Fruit fly (Drosophila melanogaster) whole organism, prepupa: ENCODE data around the gene Vps29.

ENCODE experiments used
- Blimp-1 ChIP-seq: fragments of 200-800 bp; sonication (Bioruptor generic); optimal IDR thresholded peaks from 3 replicates; lab custom pipeline; 2017; ENCODE audit warnings: missing biosample characterization, missing genetic modification characterization, mild to moderate bottlenecking, moderate library complexity, missing genetic modification reagents
- CG10631 ChIP-seq: fragments of 200-800 bp; sonication (Bioruptor generic); optimal IDR thresholded peaks from 2 replicates; lab custom pipeline; 2016; ENCODE audit warnings: missing biosample characterization, missing genetic modification characterization
- CG11294 ChIP-seq: fragments of 200-800 bp; sonication (Bioruptor generic); IDR thresholded peaks from 2 replicates; pipeline ENCODE4 v1.3.6; 2022; ENCODE audit warnings: missing biosample characterization, missing genetic modification characterization
- CG15336 ChIP-seq: fragments of 200-800 bp; sonication (Bioruptor generic); IDR thresholded peaks from 2 replicates; pipeline ENCODE4 v1.3.6; 2022; ENCODE audit warnings: missing biosample characterization, missing genetic modification characterization
- CG16779 ChIP-seq: fragments of 200-800 bp; sonication (Bioruptor generic); optimal IDR thresholded peaks from 3 replicates; lab custom pipeline; 2017; ENCODE audit warnings: missing biosample characterization, mild to moderate bottlenecking, missing genetic modification characterization
- CG3032 ChIP-seq: fragments of 200-800 bp; optimal IDR thresholded peaks from 2 replicates; lab custom pipeline; 2019; ENCODE audit warnings: missing biosample characterization, mild to moderate bottlenecking, missing genetic modification characterization, moderate library complexity
- CG32006 ChIP-seq: fragments of 200-800 bp; sonication (Bioruptor generic); optimal IDR thresholded peaks from 3 replicates; lab custom pipeline; 2017; ENCODE audit warnings: missing biosample characterization, mild to moderate bottlenecking, missing genetic modification characterization
- CG3919 ChIP-seq: fragments of 200-800 bp; sonication (Bioruptor generic); optimal IDR thresholded peaks from 3 replicates; lab custom pipeline; 2016; ENCODE audit warnings: missing biosample characterization, missing genetic modification characterization
- CG6163 ChIP-seq: fragments of 200-800 bp; sonication (Bioruptor generic); IDR thresholded peaks from 3 replicates; pipeline ENCODE4 v1.3.6; 2022; ENCODE audit warnings: missing biosample characterization, missing genetic modification characterization
- CG6276 ChIP-seq: fragments of 200-800 bp; sonication (Bioruptor generic); optimal IDR thresholded peaks from 2 replicates; lab custom pipeline; 2017; ENCODE audit warnings: missing biosample characterization, mild to moderate bottlenecking, missing genetic modification characterization
- CG6808 ChIP-seq: fragments of 200-800 bp; sonication (Bioruptor generic); optimal IDR thresholded peaks from 3 replicates; lab custom pipeline; 2017; ENCODE audit warnings: missing biosample characterization, missing genetic modification characterization, mild to moderate bottlenecking, moderate library complexity, missing genetic modification reagents
- CG6854 ChIP-seq: fragments of 200-800 bp; sonication (Bioruptor generic); optimal IDR thresholded peaks from 2 replicates; lab custom pipeline; 2017; ENCODE audit warnings: missing biosample characterization, mild to moderate bottlenecking, missing genetic modification characterization
- CG8119 ChIP-seq: fragments of 200-800 bp; sonication (Bioruptor generic); IDR thresholded peaks from 3 replicates; pipeline ENCODE4 v1.3.6; 2022; ENCODE audit warnings: missing biosample characterization, missing genetic modification characterization
- CG8632 ChIP-seq: fragments of 200-800 bp; sonication (Bioruptor generic); optimal IDR thresholded peaks from 3 replicates; lab custom pipeline; 2016; ENCODE audit warnings: missing biosample characterization, missing genetic modification characterization
- CG9139 ChIP-seq: fragments of 200-800 bp; sonication (Bioruptor generic); optimal IDR thresholded peaks from 3 replicates; lab custom pipeline; 2017; ENCODE audit warnings: missing biosample characterization, mild to moderate bottlenecking, missing genetic modification characterization
- Eip75B ChIP-seq: fragments of 200-800 bp; sonication (Bioruptor generic); optimal IDR thresholded peaks from 3 replicates; lab custom pipeline; 2016; ENCODE audit warnings: missing biosample characterization, missing genetic modification characterization
- Eip78C ChIP-seq: fragments of 200-800 bp; sonication (Bioruptor generic); peaks from one replicate; lab custom pipeline; 2016; ENCODE audit warnings: missing biosample characterization, missing genetic modification characterization
- Eip93F ChIP-seq: fragments of 200-800 bp; sonication (Bioruptor generic); optimal IDR thresholded peaks from 2 replicates; lab custom pipeline; 2016; ENCODE audit warnings: missing biosample characterization, mild to moderate bottlenecking, missing genetic modification characterization
- Ets21C ChIP-seq: fragments of 200-800 bp; sonication (Bioruptor generic); optimal IDR thresholded peaks from 3 replicates; lab custom pipeline; 2016; ENCODE audit warnings: missing biosample characterization, missing genetic modification characterization
- Ets96B ChIP-seq: fragments of 200-800 bp; optimal IDR thresholded peaks from 2 replicates; lab custom pipeline; 2019; ENCODE audit warnings: missing biosample characterization, mild to moderate bottlenecking, missing genetic modification characterization, moderate library complexity
- Hr38 ChIP-seq: sonication (Bioruptor generic); optimal IDR thresholded peaks from 2 replicates; lab custom pipeline; 2016; ENCODE audit warnings: missing biosample characterization, missing genetic modification characterization
- Hr39 ChIP-seq: fragments of 200-800 bp; sonication (Bioruptor generic); optimal IDR thresholded peaks from 2 replicates; lab custom pipeline; 2016; ENCODE audit warnings: missing biosample characterization, missing genetic modification characterization
- Hr4 ChIP-seq: fragments of 200-800 bp; sonication (Bioruptor generic); optimal IDR thresholded peaks from 3 replicates; lab custom pipeline; 2016; ENCODE audit warnings: missing biosample characterization, missing genetic modification characterization
- Lpt ChIP-seq: fragments of 200-800 bp; sonication (Bioruptor generic); optimal IDR thresholded peaks from 3 replicates; lab custom pipeline; 2016; ENCODE audit warnings: missing biosample characterization, missing genetic modification characterization
- Met ChIP-seq: fragments of 200-800 bp; sonication (Bioruptor generic); optimal IDR thresholded peaks from 3 replicates; lab custom pipeline; 2016; ENCODE audit warnings: missing biosample characterization, missing genetic modification characterization
- OdsH ChIP-seq: fragments of 200-800 bp; sonication (Bioruptor generic); optimal IDR thresholded peaks from 3 replicates; lab custom pipeline; 2016; ENCODE audit warnings: missing biosample characterization, missing genetic modification characterization
- Sox102F ChIP-seq: fragments of 200-800 bp; sonication (Bioruptor generic); optimal IDR thresholded peaks from 2 replicates; lab custom pipeline; 2016; ENCODE audit warnings: missing biosample characterization, mild to moderate bottlenecking, missing genetic modification characterization
- achi ChIP-seq: fragments of 200-800 bp; sonication (Bioruptor generic); optimal IDR thresholded peaks from 3 replicates; lab custom pipeline; 2016; ENCODE audit warnings: missing biosample characterization, missing genetic modification characterization
- acj6 ChIP-seq: fragments of 200-800 bp; sonication (Bioruptor generic); optimal IDR thresholded peaks from 3 replicates; lab custom pipeline; 2016; ENCODE audit warnings: missing biosample characterization, missing genetic modification characterization
- dac ChIP-seq: fragments of 200-800 bp; sonication (Bioruptor generic); optimal IDR thresholded peaks from 2 replicates; lab custom pipeline; 2017; ENCODE audit warnings: missing biosample characterization, mild to moderate bottlenecking, missing genetic modification characterization
- dsx ChIP-seq: fragments of 200-800 bp; optimal IDR thresholded peaks from 3 replicates; lab custom pipeline; 2019; ENCODE audit warnings: missing biosample characterization, mild to moderate bottlenecking, missing genetic modification characterization, moderate library complexity; ENCODE audit not compliant: poor library complexity, severe bottlenecking
- eg ChIP-seq: fragments of 200-800 bp; sonication (Bioruptor generic); IDR thresholded peaks from 3 replicates; pipeline ENCODE4 v1.3.6; 2022; ENCODE audit warnings: missing biosample characterization, missing genetic modification characterization
- esn ChIP-seq: fragments of 200-800 bp; sonication (Bioruptor generic); optimal IDR thresholded peaks from 2 replicates; lab custom pipeline; 2016; ENCODE audit warnings: missing biosample characterization, mild to moderate bottlenecking, missing genetic modification characterization, moderate library complexity
- fd85E ChIP-seq: fragments of 200-800 bp; sonication (Bioruptor generic); optimal IDR thresholded peaks from 3 replicates; lab custom pipeline; 2016; ENCODE audit warnings: missing biosample characterization, missing genetic modification characterization
- net ChIP-seq: fragments of 200-800 bp; sonication (Bioruptor generic); optimal IDR thresholded peaks from 3 replicates; lab custom pipeline; 2016; ENCODE audit warnings: missing biosample characterization, missing genetic modification characterization
- ss ChIP-seq, 2 experiments: fragments of 200-800 bp; sonication (Bioruptor generic); optimal IDR thresholded peaks; 2 replicates in 1 of 2; 3 replicates in 1 of 2; lab custom pipeline; 2017 to 2018; ENCODE audit warnings: mild to moderate bottlenecking in 2 of 2, missing biosample characterization in 2 of 2, missing genetic modification characterization in 2 of 2, moderate library complexity in 1 of 2
- svp ChIP-seq: fragments of 200-800 bp; sonication (Bioruptor generic); peaks from one replicate; lab custom pipeline; 2016; ENCODE audit warnings: missing biosample characterization, missing genetic modification characterization
- vri ChIP-seq: fragments of 200-800 bp; sonication (Bioruptor generic); optimal IDR thresholded peaks from 3 replicates; lab custom pipeline; 2016; ENCODE audit warnings: missing biosample characterization, mild to moderate bottlenecking, missing genetic modification characterization

Vps29 gene

DNA sequence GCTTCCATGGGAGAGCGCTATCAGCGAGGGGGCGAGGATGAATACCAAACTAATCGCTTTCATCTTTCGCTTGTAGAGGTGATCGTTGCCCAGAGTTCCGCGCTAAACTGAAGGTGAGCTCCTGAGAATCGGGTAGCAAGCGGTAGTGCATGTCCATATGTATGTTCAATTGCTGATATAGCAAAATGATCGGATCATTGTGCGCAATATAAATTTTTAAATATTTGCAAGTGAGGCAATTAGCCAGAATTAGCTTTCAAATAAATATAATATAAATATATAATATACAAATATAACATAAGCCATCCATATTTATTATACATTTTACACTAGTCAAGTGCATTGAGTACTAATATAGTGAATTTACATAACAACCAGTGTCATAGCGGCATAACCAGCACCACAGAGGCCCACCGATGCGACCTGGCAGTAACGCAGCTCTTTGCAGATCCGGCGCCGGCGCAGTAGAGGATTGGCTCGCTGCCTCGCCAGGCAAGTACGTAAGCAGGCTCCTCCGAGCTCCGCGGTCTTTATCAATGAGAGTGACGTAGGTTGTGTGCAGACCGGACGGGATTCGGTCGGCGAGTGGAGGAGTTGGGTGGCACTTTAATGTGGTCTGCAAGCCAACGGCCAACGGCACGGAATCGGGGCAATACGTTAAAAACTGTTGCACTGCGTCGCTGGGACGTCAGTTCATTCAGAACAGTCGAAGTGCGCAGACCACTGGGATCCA lies 16.4 kb upstream of the Vps29 start, which contains the start of the genes Iris and CG4577:
TSS of gene Iris (minus strand) at position 88 of the 733 bp plus-strand sequence.
TSS of gene CG4577 (plus strand) at position 683 of the 733 bp plus-strand sequence.
- TF ChIP-seq dsx (GFP tag; lab: Kevin White, UChicago) (no peak), CG16779 (tag; lab: Kevin White, UChicago) (peak; percentile 2), Hr4 (GFP tag; lab: Kevin White, UChicago) (no peak)

DNA sequence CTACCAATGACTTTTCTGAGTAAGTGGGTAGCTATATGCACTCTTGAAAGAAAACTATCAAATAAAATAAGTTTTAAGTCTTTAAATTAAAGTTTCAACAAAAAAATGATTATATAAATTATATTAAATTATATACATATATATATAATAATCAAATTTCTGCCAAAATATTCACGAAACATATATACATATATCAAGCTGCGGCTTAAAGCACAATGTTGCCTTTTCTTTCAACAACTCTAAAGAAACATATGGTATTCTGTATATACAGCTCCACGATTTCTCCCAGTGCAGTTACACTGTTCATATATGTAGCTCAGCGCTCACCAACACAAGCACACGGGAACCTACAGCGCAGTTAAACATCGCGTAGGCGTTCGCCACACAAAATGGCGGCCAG lies 15.1 kb upstream of the Vps29 start:
- no peak for TF ChIP-seq vri (GFP tag; lab: Kevin White, UChicago)
- peak; percentile 25 for TF ChIP-seq achi (GFP tag; lab: Kevin White, UChicago)
- no peak for TF ChIP-seq Hr4 (GFP tag; lab: Kevin White, UChicago)
- TF ChIP-seq Eip78C: peak; percentile 51
- 0 out of 3 replicates have a peak, but pooled peaks have one; percentile 30 for TF ChIP-seq eg
- no peak for TF ChIP-seq CG3032 (tag; lab: Kevin White, UChicago)
- TF ChIP-seq CG32006 (GFP tag; lab: Kevin White, UChicago): peak; percentile 57
- TF ChIP-seq Hr38 (GFP tag; lab: Kevin White, UChicago): no peak
- no peak for TF ChIP-seq esn (GFP tag; lab: Kevin White, UChicago)
- peak; percentile 28 for TF ChIP-seq Ets96B (tag; lab: Kevin White, UChicago)
- no peak for TF ChIP-seq Ets21C (GFP tag; lab: Kevin White, UChicago)
- no peak for TF ChIP-seq dsx (GFP tag; lab: Kevin White, UChicago)
- peak; percentile 26 for TF ChIP-seq CG8632 (GFP tag; lab: Kevin White, UChicago)
- TF ChIP-seq CG10631: peak; percentile 37
- TF ChIP-seq Lpt (GFP tag; lab: Kevin White, UChicago): no peak
- TF ChIP-seq OdsH: peak; percentile 28
- no peak for TF ChIP-seq CG11294
- no peak for TF ChIP-seq Sox102F
- TF ChIP-seq CG6276 (GFP tag; lab: Kevin White, UChicago): peak; percentile 34
- TF ChIP-seq Blimp-1 (GFP tag; lab: Kevin White, UChicago): no peak
- no peak for TF ChIP-seq CG3919 (GFP tag; lab: Kevin White, UChicago)
- TF ChIP-seq acj6: peak; percentile 31
- TF ChIP-seq CG8119 (GFP tag; lab: Robert Waterston, UW): peak; percentile 43; the same call in 1 of the 3 replicates

DNA sequence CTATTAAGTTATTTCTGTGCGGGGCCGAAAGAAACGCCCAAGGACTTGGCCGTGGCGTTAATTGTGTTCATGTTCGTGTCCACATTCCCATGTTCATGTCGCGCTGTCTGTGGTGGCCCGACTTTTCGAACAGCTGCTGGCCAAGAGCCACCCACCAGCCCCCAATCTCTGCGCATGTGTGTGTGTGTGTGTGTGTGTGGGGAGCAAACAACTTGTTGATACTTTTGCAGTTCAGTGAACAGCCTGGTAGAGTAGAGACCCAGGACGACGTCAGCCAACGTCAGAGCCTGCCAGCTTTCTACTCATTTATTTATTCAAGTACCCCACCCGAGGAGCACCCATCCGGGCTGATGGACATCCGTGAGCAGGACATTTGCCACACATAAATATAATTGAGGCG lies 13.6 kb upstream of the Vps29 start:
- TF ChIP-seq ss (GFP tag; optimal IDR thresholded peaks at IDR 0.05; lab: Kevin White, UChicago): no peak
- TF ChIP-seq CG6854 (GFP tag; lab: Kevin White, UChicago): no peak
- TF ChIP-seq Sox102F: no peak
- TF ChIP-seq Eip93F (GFP tag; lab: Kevin White, UChicago): no peak
- no peak for TF ChIP-seq Hr39 (GFP tag; lab: Kevin White, UChicago)

DNA sequence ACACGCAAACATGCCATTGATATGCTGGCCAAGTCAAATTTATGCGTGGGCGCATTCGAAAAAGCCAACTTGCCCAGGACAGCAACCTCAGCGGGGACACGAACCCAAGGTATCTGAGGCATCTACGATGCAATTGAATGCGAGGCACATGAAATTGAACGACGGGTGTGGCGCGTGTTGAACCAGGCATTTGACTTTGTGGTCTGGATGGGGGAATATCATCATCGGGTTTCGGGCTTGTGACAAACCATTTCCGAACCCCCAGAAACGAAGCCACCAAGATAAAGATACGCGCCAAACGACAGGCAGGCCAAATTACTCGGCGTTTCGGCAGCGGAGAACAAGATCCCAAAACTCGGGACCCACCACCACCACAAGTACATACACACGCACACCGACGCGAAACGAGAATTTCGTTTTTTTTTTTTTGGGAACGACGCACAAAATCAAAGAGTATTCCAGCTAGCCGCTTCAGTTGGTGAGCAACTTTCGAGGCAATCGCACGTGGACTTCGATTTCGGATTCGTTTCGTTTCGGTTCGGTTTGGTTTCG lies 7.8 kb upstream of the Vps29 start, which contains the start of gene MFS3:
TSS of gene MFS3 (plus strand) at position 472 of the 552 bp plus-strand sequence.
- peak; percentile 34 for TF ChIP-seq fd85E (GFP tag; lab: Kevin White, UChicago)
- peak; percentile 58 for TF ChIP-seq CG6854 (GFP tag; lab: Kevin White, UChicago)
- TF ChIP-seq CG6808: no peak
- peak; percentile 2 to 52 for TF ChIP-seq ss (GFP tag; optimal IDR thresholded peaks at IDR 0.05; lab: Kevin White, UChicago)
- TF ChIP-seq vri (GFP tag; lab: Kevin White, UChicago): peak; percentile 48
- TF ChIP-seq CG3919 (GFP tag; lab: Kevin White, UChicago): peak; percentile 19
- no peak for TF ChIP-seq CG3032 (tag; lab: Kevin White, UChicago)
- TF ChIP-seq Met: peak; percentile 28
- TF ChIP-seq CG9139 (GFP tag; lab: Kevin White, UChicago): no peak
- peak; percentile 23; the same call in 1 of the 3 replicates for TF ChIP-seq CG6163 (GFP tag; lab: Robert Waterston, UW)
- peak; percentile 89 for TF ChIP-seq CG6276 (GFP tag; lab: Kevin White, UChicago)
- TF ChIP-seq CG15336 (GFP tag; lab: Robert Waterston, UW): 0 out of 2 replicates have a peak, but pooled peaks have one; percentile 17
- TF ChIP-seq Eip78C: peak; percentile 62
- no peak for TF ChIP-seq dac (GFP tag; lab: Kevin White, UChicago)
- peak; percentile 19 for TF ChIP-seq net
- peak; percentile 68 for TF ChIP-seq svp (GFP tag; lab: Kevin White, UChicago)
- no peak for TF ChIP-seq Hr38 (GFP tag; lab: Kevin White, UChicago)
- peak; percentile 54 for TF ChIP-seq Eip75B (GFP tag; lab: Kevin White, UChicago)
- TF ChIP-seq esn (GFP tag; lab: Kevin White, UChicago): peak; percentile 39
